Worm (Caenorhabditis elegans): Measurements from ENCODE around the gene Y6E2A.5.

Gene Y6E2A.5

DNA sequence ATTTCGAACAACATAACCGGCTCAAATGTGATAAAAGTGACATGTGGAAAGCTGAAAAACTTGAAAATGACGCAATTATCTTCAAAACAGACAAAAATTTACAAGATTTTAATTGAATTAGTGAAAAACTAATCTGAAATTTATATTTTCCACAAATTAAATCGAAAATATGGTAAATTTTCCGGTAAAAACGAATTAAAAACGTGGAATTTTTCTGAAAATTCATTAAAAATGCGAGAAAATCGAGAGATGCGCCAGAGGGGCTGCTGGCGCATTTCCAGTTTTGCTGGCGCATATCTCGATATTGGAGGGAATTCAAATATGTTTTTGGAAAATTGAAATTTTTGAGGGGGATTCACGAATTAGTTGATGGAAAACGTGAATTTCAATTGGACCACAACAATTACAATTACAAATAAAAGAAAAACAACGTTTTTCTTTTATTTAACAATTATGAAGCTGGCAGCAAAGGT lies 47.7 kb upstream of the Y6E2A.5 start, which contains the start of the genes haf-3 and F57A10.2 (continued):
- peak; percentile 10 for TF ChIP-seq zfp-2 (tag; optimal IDR thresholded peaks at IDR 0.05)
- TF ChIP-seq F26F4.8 (GFP tag; conservative IDR thresholded peaks at IDR 0.05), result no peak
- TF ChIP-seq ceh-20 (GFP tag; IDR thresholded peaks at IDR 0.05), result no peak
- no peak for TF ChIP-seq Y105C5A.15 (GFP tag; IDR thresholded peaks at IDR 0.05)
- TF ChIP-seq unc-39 (tag; optimal IDR thresholded peaks at IDR 0.05), result no peak
- no peak for TF ChIP-seq dmd-8 (GFP tag; IDR thresholded peaks at IDR 0.05)
- TF ChIP-seq dmd-9 (GFP tag; IDR thresholded peaks at IDR 0.05), result no peak
- no peak for TF ChIP-seq ceh-62 (tag; optimal IDR thresholded peaks at IDR 0.05)
- TF ChIP-seq lin-39 (tag; optimal IDR thresholded peaks at IDR 0.05), result no peak
- TF ChIP-seq lir-3 (tag; optimal IDR thresholded peaks at IDR 0.05), result no peak
- TF ChIP-seq vab-7 (GFP tag; IDR thresholded peaks at IDR 0.05), result peak; percentile 43; the same call in 1 of the 2 replicates
- peak; percentile 68 for TF ChIP-seq lin-15B (tag; optimal IDR thresholded peaks at IDR 0.05)
- peak; percentile 73 for TF ChIP-seq pha-4 (GFP tag; IDR thresholded peaks at IDR 0.05)
- peak; percentile 46 for TF ChIP-seq pha-4 (tag; optimal IDR thresholded peaks at IDR 0.05)
- peak; percentile 63; the same call in 1 of the 2 replicates for TF ChIP-seq zfp-3 (GFP tag; conservative IDR thresholded peaks at IDR 0.05)
- TF ChIP-seq set-16 (GFP tag; IDR thresholded peaks at IDR 0.05), result no peak
- peak; percentile 68; the same call in 1 of the 2 replicates for TF ChIP-seq php-3 (GFP tag; IDR thresholded peaks at IDR 0.05)
- TF ChIP-seq ztf-7 (tag; optimal IDR thresholded peaks at IDR 0.05), result peak; percentile 81
- TF ChIP-seq Y75B8A.6 (GFP tag; IDR thresholded peaks at IDR 0.05), result no peak
- TF ChIP-seq mdt-29 (GFP tag; IDR thresholded peaks at IDR 0.05), result no peak
- TF ChIP-seq mep-1 (tag; optimal IDR thresholded peaks at IDR 0.05), result peak; percentile 94
- TF ChIP-seq aha-1 (tag), result peak; percentile 76
- peak; percentile 34 for TF ChIP-seq snpc-4 (tag; optimal IDR thresholded peaks at IDR 0.05)
- TF ChIP-seq rbr-2 (tag; optimal IDR thresholded peaks at IDR 0.05), result peak; percentile 88
- peak; percentile 79 for TF ChIP-seq nhr-11 (tag; optimal IDR thresholded peaks at IDR 0.05)
- TF ChIP-seq cey-2 (tag; optimal IDR thresholded peaks at IDR 0.05; ENCODE audit: borderline replicate concordance, insufficient read depth), result no peak
- TF ChIP-seq ctbp-1 (GFP tag; IDR thresholded peaks at IDR 0.05), result peak; percentile 80; the same call in 1 of the 2 replicates
- TF ChIP-seq hif-1 (tag; optimal IDR thresholded peaks at IDR 0.05), result peak; percentile 44 to 54
- no peak for TF ChIP-seq unc-130 (GFP tag; optimal IDR thresholded peaks at IDR 0.05)
- TF ChIP-seq mes-2 (tag; optimal IDR thresholded peaks at IDR 0.05; ENCODE audit: poor library complexity, severe bottlenecking), result peak; percentile 93
- TF ChIP-seq T20F7.1 (GFP tag; optimal IDR thresholded peaks at IDR 0.05), result no peak
- TF ChIP-seq gei-8 (GFP tag; optimal IDR thresholded peaks at IDR 0.05), result no peak
- peak in 1 of 2 experiments; percentile 21 for TF ChIP-seq mdl-1 (tag; optimal IDR thresholded peaks at IDR 0.05)
- no peak for TF ChIP-seq zag-1 (tag; optimal IDR thresholded peaks at IDR 0.05)
- TF ChIP-seq nhr-10 (tag; optimal IDR thresholded peaks at IDR 0.05), result no peak
- no peak for TF ChIP-seq daf-12 (tag; optimal IDR thresholded peaks at IDR 0.05)
- peak; percentile 89 for TF ChIP-seq dmd-6 (GFP tag; IDR thresholded peaks at IDR 0.05)
- TF ChIP-seq daf-19 (GFP tag; conservative IDR thresholded peaks at IDR 0.05), result no peak
- peak in 1 of 2 experiments; percentile 58 for TF ChIP-seq daf-16 (GFP tag; optimal IDR thresholded peaks at IDR 0.05)
- TF ChIP-seq daf-16 (tag; optimal IDR thresholded peaks at IDR 0.05), result peak; percentile 42
- TF ChIP-seq arid-1 (GFP tag; conservative IDR thresholded peaks at IDR 0.05), result 0 out of 2 replicates have a peak, but pooled peaks have one; percentile 37
- TF ChIP-seq F10B5.3 (tag; optimal IDR thresholded peaks at IDR 0.05), result peak; percentile 71
- TF ChIP-seq lim-7 (GFP tag; IDR thresholded peaks at IDR 0.05), result no peak
- no peak for TF ChIP-seq ZK337.2 (GFP tag; IDR thresholded peaks at IDR 0.05)
- no peak for TF ChIP-seq ceh-82 (tag; optimal IDR thresholded peaks at IDR 0.05)
- no peak for TF ChIP-seq mxl-2 (GFP tag; conservative IDR thresholded peaks at IDR 0.05)
- peak; percentile 61 for TF ChIP-seq nhr-6 (tag; optimal IDR thresholded peaks at IDR 0.05)
- peak; percentile 76 for TF ChIP-seq zip-2 (tag; optimal IDR thresholded peaks at IDR 0.05)
- no peak for TF ChIP-seq nhr-76 (tag; optimal IDR thresholded peaks at IDR 0.05)
- TF ChIP-seq Y5F2A.4 (GFP tag; optimal IDR thresholded peaks at IDR 0.05), result peak; percentile 40
- peak; percentile 79 for TF ChIP-seq fkh-10 (GFP tag; optimal IDR thresholded peaks at IDR 0.05)
- TF ChIP-seq R02D3.7 (tag; optimal IDR thresholded peaks at IDR 0.05), result no peak
